Fruit fly (Drosophila melanogaster): Measurements from ENCODE around the gene CG42827.

The CG42827 gene

DNA sequence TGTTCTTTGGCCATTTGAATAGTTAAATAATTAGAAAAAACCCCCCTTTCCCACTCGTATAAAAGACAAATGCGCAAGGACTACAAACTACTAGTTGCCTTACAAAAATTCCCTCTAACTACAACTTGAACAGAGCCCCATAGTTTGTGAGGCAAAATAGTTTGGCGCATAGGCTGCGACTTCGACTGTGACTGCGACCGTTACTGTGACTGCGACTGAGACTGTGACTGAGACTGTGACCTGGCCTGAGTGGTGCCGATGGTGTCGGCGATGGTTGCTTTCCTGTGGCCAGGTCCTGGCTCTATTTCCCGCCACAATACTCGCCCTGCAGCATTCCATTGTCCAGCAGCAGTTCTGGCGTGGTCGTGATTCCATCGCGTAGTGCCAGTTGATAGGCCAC, 4.6 kb downstream of the CG42827 start:
- TF ChIP-seq Rel (GFP tag; optimal IDR thresholded peaks at IDR 0.05), result no peak
- no peak for TF ChIP-seq Rel (tag; optimal IDR thresholded peaks at IDR 0.05)
- TF ChIP-seq Mio (GFP tag; optimal IDR thresholded peaks at IDR 0.05), result no peak
- no peak for TF ChIP-seq Vsx2 (GFP tag; optimal IDR thresholded peaks at IDR 0.05; ENCODE audit: partially characterized antibody)
- no peak for TF ChIP-seq usp (GFP tag; optimal IDR thresholded peaks at IDR 0.05)
- no peak for TF ChIP-seq rgr (GFP tag; optimal IDR thresholded peaks at IDR 0.05)
- no peak for TF ChIP-seq foxo (GFP tag; optimal IDR thresholded peaks at IDR 0.05)
- TF ChIP-seq woc (GFP tag; optimal IDR thresholded peaks at IDR 0.05), result no peak
- no peak for TF ChIP-seq N (GFP tag; optimal IDR thresholded peaks at IDR 0.05)
- TF ChIP-seq Hnf4 (GFP tag; optimal IDR thresholded peaks at IDR 0.05), result no peak
- TF ChIP-seq dl (GFP tag; optimal IDR thresholded peaks at IDR 0.05; ENCODE audit: insufficient read depth in 1 of 2, partially characterized antibody in 2 of 2), result no peak
- no peak for TF ChIP-seq h (GFP tag; optimal IDR thresholded peaks at IDR 0.05)
- no peak for TF ChIP-seq GATAd (GFP tag; optimal IDR thresholded peaks at IDR 0.05)
- no peak for TF ChIP-seq br (GFP tag; optimal IDR thresholded peaks at IDR 0.05)
- TF ChIP-seq pan (optimal IDR thresholded peaks at IDR 0.05), result no peak
- TF ChIP-seq Hr78 (GFP tag; optimal IDR thresholded peaks at IDR 0.05), result no peak
- TF ChIP-seq HLH106 (tag; optimal IDR thresholded peaks at IDR 0.05), result no peak
- TF ChIP-seq CrebA (GFP tag; optimal IDR thresholded peaks at IDR 0.05; ENCODE audit: borderline replicate concordance), result no peak
- no peak for TF ChIP-seq CG32264 (GFP tag; optimal IDR thresholded peaks at IDR 0.05)
- no peak for TF ChIP-seq lola (GFP tag; optimal IDR thresholded peaks at IDR 0.05)

DNA sequence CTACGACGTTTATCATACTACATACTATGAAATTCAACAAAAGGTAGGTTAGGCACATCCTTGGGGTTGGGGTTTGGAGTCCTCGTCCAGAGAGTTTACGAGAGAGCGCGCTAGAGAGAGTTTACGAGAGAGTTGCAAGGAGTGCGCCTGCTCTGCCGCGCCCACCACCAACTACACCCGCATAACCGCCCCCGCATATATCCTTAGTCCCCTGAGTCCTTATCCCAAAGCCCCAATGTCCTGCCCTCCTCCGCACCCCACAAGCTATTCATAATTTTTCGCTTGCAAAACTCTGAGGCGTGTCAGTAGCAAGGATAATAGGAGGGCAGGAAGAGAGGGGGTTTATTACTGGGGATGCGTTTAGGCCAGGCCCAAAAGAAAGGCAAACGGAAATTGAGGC, 11.0 kb downstream of the CG42827 start:
- TF ChIP-seq psq (GFP tag; optimal IDR thresholded peaks at IDR 0.05) (no peak), tai (GFP tag; optimal IDR thresholded peaks at IDR 0.05) (no peak), Dfd (GFP tag; optimal IDR thresholded peaks at IDR 0.05) (no peak), Mio (GFP tag; optimal IDR thresholded peaks at IDR 0.05) (no peak), woc (GFP tag; optimal IDR thresholded peaks at IDR 0.05) (no peak), GATAd (GFP tag; optimal IDR thresholded peaks at IDR 0.05) (no peak), HLH106 (tag; optimal IDR thresholded peaks at IDR 0.05) (no peak), foxo (GFP tag; optimal IDR thresholded peaks at IDR 0.05) (no peak), dl (GFP tag; optimal IDR thresholded peaks at IDR 0.05; ENCODE audit: insufficient read depth in 1 of 2, partially characterized antibody in 2 of 2) (no peak), jim (GFP tag; optimal IDR thresholded peaks at IDR 0.05) (no peak), OdsH (GFP tag; optimal IDR thresholded peaks at IDR 0.05) (no peak), dmrt93B (GFP tag; optimal IDR thresholded peaks at IDR 0.05) (no peak), CG9705 (GFP tag; optimal IDR thresholded peaks at IDR 0.05) (no peak), Abd-B (GFP tag; optimal IDR thresholded peaks at IDR 0.05) (no peak), sage (GFP tag; optimal IDR thresholded peaks at IDR 0.05) (no peak), Dif (GFP tag; optimal IDR thresholded peaks at IDR 0.05; ENCODE audit: partially characterized antibody) (no peak), N (GFP tag; optimal IDR thresholded peaks at IDR 0.05) (no peak), Rel (GFP tag; optimal IDR thresholded peaks at IDR 0.05) (no peak), Rel (tag; optimal IDR thresholded peaks at IDR 0.05) (no peak)

DNA sequence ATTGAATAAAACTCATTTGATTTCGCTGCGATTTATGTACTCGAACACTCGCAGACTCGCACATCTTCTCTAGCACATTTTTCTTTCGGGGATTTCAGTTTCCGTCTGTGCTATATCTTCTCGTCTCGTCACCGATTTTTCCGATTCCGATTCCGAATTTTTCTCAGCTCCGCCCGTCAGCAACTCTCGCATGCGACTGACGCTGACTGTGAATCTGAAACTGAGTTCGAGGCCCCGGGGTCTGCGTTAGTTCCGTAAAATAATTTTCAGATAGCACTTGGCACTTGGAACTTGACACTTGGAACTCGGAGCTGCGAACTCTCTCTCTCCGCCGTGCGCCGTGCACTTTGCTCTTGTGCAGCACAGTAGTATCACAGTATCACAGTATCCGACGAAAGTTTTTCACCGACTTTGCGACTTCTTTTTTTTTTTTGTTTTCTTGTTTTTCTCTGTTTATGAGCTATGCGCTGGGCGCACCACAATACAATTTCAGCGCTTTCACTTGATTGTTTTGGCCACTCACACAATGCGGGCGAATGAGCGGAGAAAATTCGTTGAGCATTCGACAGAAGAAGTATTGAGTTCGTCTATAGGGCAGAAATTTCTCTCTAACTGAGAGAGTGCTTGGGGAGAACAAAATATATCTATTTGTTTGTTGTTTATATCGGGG, 12.0 kb downstream of the CG42827 start, which contains the start of gene CG4393:
Gene CG4393 (minus strand): TSS at position 187 of the 670 bp plus-strand sequence.
- TF ChIP-seq Sp1 (GFP tag; optimal IDR thresholded peaks at IDR 0.05) (no peak), sv (GFP tag; optimal IDR thresholded peaks at IDR 0.05) (no peak), usp (GFP tag; optimal IDR thresholded peaks at IDR 0.05) (no peak), Jra (GFP tag; optimal IDR thresholded peaks at IDR 0.05) (no peak), OdsH (GFP tag; optimal IDR thresholded peaks at IDR 0.05) (no peak), h (GFP tag; optimal IDR thresholded peaks at IDR 0.05) (no peak), Hnf4 (GFP tag; optimal IDR thresholded peaks at IDR 0.05) (no peak), pan (optimal IDR thresholded peaks at IDR 0.05) (no peak), CG32264 (GFP tag; optimal IDR thresholded peaks at IDR 0.05) (no peak), N (GFP tag; optimal IDR thresholded peaks at IDR 0.05) (no peak), Rel (GFP tag; optimal IDR thresholded peaks at IDR 0.05) (no peak), Rel (tag; optimal IDR thresholded peaks at IDR 0.05) (no peak), psq (GFP tag; optimal IDR thresholded peaks at IDR 0.05) (no peak), Abd-B (GFP tag; optimal IDR thresholded peaks at IDR 0.05) (no peak), Hr78 (GFP tag; optimal IDR thresholded peaks at IDR 0.05) (no peak), Mio (GFP tag; optimal IDR thresholded peaks at IDR 0.05) (no peak), CrebA (GFP tag; optimal IDR thresholded peaks at IDR 0.05; ENCODE audit: borderline replicate concordance) (no peak), sage (GFP tag; optimal IDR thresholded peaks at IDR 0.05) (no peak)
